Worm (Caenorhabditis elegans): Measurements from ENCODE around the gene K02A2.1.

K02A2.1 gene

DNA sequence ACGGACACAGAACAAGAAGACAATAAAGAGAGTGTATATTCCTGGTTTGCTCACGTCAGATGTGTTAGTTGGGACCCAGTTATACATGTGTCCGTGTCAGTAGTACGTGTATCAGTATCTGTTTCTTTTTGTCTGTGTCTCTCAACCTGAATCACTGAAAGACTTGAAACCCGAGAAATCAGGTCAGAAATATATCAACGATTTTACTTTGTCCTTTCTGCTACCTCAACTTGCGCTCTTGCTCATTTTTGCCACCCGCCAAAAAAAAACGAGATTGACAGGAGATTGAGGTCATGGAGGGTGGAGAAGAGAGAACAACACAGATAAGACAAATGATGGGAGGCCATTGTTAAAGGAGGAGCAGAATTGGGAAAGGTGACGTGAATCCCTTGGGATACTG, 15.5 kb upstream of the K02A2.1 start:
- TF ChIP-seq ceh-82 (tag; optimal IDR thresholded peaks at IDR 0.05) (no peak), lin-39 (tag; optimal IDR thresholded peaks at IDR 0.05) (peak; percentile 27)

DNA sequence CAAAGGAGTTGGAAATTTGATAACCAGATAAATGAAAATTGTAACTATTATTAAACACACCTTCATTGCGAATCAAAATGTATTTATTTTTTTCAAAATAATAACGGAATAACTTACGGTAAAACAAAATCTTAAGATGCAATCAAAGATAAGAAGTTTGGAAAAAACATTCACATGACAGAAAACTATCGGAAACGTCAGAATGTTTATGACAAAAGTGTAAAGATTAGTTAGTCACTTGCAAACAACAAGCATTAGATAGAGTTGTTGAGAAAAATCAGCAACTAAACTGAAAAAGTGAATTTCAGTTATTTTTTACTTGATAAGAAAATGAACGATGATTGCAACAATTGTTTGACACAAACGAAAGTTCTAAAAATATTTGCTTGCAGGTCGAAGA, 14.9 kb upstream of the K02A2.1 start:
- TF ChIP-seq eor-1 (tag; optimal IDR thresholded peaks at IDR 0.05) (no peak), elt-2 (tag; optimal IDR thresholded peaks at IDR 0.05) (peak; percentile 73)

DNA sequence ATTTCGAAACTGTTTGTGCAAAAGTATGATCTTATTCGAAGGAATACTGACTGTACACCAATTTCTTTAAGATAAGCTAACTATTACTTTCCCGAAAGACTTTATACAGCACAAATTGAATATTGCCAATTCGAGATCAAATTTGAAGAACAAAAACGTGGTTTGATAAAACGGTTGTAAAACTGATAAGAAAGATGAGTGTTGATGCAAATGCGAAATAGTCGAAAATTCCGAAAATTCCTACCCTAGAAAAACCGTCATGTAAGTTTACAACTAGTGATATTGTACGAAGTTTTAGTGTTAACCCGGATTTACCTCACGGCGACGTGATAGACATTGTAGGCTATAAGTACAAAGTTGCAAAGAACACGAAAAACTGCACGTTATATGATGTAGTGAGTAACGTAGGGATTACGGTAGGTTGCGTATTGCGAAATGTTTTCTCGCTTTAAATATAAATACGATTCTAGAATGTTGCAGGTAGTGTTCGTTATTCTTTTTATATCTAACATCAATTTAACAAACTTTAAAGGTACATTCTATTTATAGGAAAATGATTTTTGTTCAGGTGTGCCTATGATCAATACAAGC, 14.2 kb upstream of the K02A2.1 start:
- TF ChIP-seq nhr-12 (tag; optimal IDR thresholded peaks at IDR 0.05) (no peak), egl-27 (tag; optimal IDR thresholded peaks at IDR 0.05) (no peak), egl-5 (tag; optimal IDR thresholded peaks at IDR 0.05) (no peak), sea-2 (GFP tag; optimal IDR thresholded peaks at IDR 0.05) (no peak), jun-1 (tag; optimal IDR thresholded peaks at IDR 0.05) (peak; percentile 31), nhr-23 (tag; optimal IDR thresholded peaks at IDR 0.05) (no peak), ceh-9 (tag; optimal IDR thresholded peaks at IDR 0.05) (no peak), pqm-1 (tag; optimal IDR thresholded peaks at IDR 0.05) (peak; percentile 16), zag-1 (tag; optimal IDR thresholded peaks at IDR 0.05) (no peak), elt-2 (tag; optimal IDR thresholded peaks at IDR 0.05) (peak; percentile 81), nhr-11 (tag; optimal IDR thresholded peaks at IDR 0.05) (peak; percentile 18), nhr-76 (tag; optimal IDR thresholded peaks at IDR 0.05) (no peak), mml-1 (tag; optimal IDR thresholded peaks at IDR 0.05) (no peak), ceh-28 (tag; optimal IDR thresholded peaks at IDR 0.05) (no peak), elt-3 (tag; optimal IDR thresholded peaks at IDR 0.05) (no peak), fkh-10 (GFP tag; optimal IDR thresholded peaks at IDR 0.05) (no peak)

DNA sequence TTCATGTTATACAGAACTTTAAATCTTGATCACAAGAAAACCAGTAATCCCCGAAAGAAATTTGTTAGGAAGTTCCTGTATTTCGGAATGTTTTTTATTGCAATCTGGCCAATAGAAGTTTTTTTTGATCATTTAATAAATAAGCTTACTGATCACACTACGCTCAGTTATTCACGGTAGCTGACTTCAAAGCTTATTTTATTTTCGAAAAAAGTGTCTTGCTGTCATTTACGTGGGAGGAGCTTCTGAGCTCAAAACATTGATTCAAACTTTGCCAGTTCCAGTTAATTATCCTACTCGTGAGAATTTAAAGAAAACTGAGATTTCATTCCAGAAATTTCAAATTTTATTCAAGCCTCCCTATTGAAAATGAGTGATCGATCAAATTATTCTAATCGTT, 2.7 kb upstream of the K02A2.1 start, which contains the start of gene srd-54:
Gene srd-54 (plus strand): TSS at position 301 of the 400 bp plus-strand sequence.
- TF ChIP-seq ceh-9 (tag; optimal IDR thresholded peaks at IDR 0.05) (no peak), nhr-67 (tag; optimal IDR thresholded peaks at IDR 0.05) (no peak), ceh-28 (tag; optimal IDR thresholded peaks at IDR 0.05) (no peak), lsy-12 (tag; optimal IDR thresholded peaks at IDR 0.05) (no peak), pqm-1 (tag; optimal IDR thresholded peaks at IDR 0.05) (no peak), mml-1 (tag; optimal IDR thresholded peaks at IDR 0.05) (no peak), nhr-28 (tag; optimal IDR thresholded peaks at IDR 0.05) (no peak), lin-39 (tag; optimal IDR thresholded peaks at IDR 0.05) (no peak), daf-12 (tag; optimal IDR thresholded peaks at IDR 0.05) (no peak), snpc-4 (tag; optimal IDR thresholded peaks at IDR 0.05) (no peak), nhr-77 (tag; optimal IDR thresholded peaks at IDR 0.05) (no peak), elt-1 (tag; optimal IDR thresholded peaks at IDR 0.05) (no peak)

DNA sequence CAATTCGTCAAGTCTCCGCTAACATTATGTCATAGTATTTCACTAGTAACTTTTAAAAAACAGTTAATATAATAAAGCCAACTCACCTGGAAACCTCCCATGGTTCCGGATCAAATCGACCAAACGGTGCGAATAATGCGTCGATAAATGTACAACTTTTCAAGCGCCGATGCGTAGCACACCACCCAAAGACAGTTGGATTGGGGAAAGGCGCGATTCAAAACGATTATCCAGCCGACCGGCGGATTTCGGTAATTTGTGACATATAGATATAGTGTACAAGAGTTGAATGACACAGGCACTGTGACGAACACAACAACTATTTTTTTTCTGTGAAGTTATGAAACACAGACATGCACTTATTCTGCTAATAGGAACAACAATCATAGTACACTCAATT, 876 bp upstream of the K02A2.1 start, which contains the start of gene kcc-3:
Gene kcc-3 (minus strand): TSS at position 101 of the 400 bp plus-strand sequence.
- TF ChIP-seq lin-39 (tag; optimal IDR thresholded peaks at IDR 0.05) (no peak), nfya-1 (tag; optimal IDR thresholded peaks at IDR 0.05; ENCODE audit: insufficient read depth) (no peak), mdl-1 (tag; optimal IDR thresholded peaks at IDR 0.05) (no peak), fkh-10 (GFP tag; optimal IDR thresholded peaks at IDR 0.05) (no peak), fos-1 (tag; optimal IDR thresholded peaks at IDR 0.05) (no peak), zag-1 (tag; optimal IDR thresholded peaks at IDR 0.05) (no peak), ztf-4 (tag; optimal IDR thresholded peaks at IDR 0.05) (no peak)

DNA sequence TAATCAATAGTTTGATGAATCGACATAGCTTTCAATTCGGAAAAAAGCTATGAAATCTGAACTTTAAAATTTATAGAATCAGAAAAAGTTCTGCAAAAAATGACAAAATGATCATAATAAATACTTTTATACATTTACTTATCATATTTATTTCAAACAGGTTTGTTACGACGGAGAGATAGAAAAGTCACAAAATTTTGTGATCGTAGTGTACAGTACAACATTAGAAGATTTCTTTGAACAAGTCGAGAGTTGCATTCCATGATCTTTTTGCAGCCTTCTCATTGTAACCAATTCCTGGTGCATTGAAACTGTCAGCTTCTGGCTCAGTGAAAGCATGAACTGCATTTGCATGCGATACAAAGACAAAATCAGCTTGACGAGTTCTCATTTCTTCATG, 21.1 kb downstream of the K02A2.1 start, which contains the start of gene D1022.3:
Gene D1022.3 (minus strand): TSS at position 101 of the 400 bp plus-strand sequence.
- no peak for TF ChIP-seq pqm-1 (tag; optimal IDR thresholded peaks at IDR 0.05)
- no peak for TF ChIP-seq nhr-25 (tag; optimal IDR thresholded peaks at IDR 0.05)
- TF ChIP-seq ceh-16 (tag; optimal IDR thresholded peaks at IDR 0.05) = no peak
- TF ChIP-seq ama-1 (optimal IDR thresholded peaks at IDR 0.05) = no peak
- TF ChIP-seq tbx-2 (tag; optimal IDR thresholded peaks at IDR 0.05) = no peak
- no peak for TF ChIP-seq ztf-4 (tag; optimal IDR thresholded peaks at IDR 0.05)
- TF ChIP-seq aly-2 (tag; optimal IDR thresholded peaks at IDR 0.05) = no peak
- TF ChIP-seq nhr-77 (tag; optimal IDR thresholded peaks at IDR 0.05) = no peak
- TF ChIP-seq nhr-11 (tag; optimal IDR thresholded peaks at IDR 0.05) = no peak
